Worm (Caenorhabditis elegans): ENCODE results near the gene grd-12.

ce11 chrV:14996236-14996635 is 17.9 kb downstream of the grd-12 start, which contains the start of gene irld-14:
- TF ChIP-seq zfp-3 (GFP tag; conservative IDR thresholded peaks at IDR 0.05) (no peak), lin-13 (GFP tag; optimal IDR thresholded peaks at IDR 0.05) (no peak), pqm-1 (tag; optimal IDR thresholded peaks at IDR 0.05) (no peak), ceh-62 (tag; optimal IDR thresholded peaks at IDR 0.05) (no peak), jun-1 (tag; optimal IDR thresholded peaks at IDR 0.05) (no peak), ztf-11 (tag; optimal IDR thresholded peaks at IDR 0.05) (no peak), php-3 (GFP tag; IDR thresholded peaks at IDR 0.05) (no peak), lsy-2 (tag; optimal IDR thresholded peaks at IDR 0.05) (no peak), nhr-237 (tag; optimal IDR thresholded peaks at IDR 0.05) (no peak), daf-12 (tag; optimal IDR thresholded peaks at IDR 0.05) (no peak)
